Worm (Caenorhabditis elegans): ENCODE data around the gene B0336.13.

- no peak for TF ChIP-seq klf-2 (GFP tag; conservative IDR thresholded peaks at IDR 0.05)
- TF ChIP-seq ref-1 (GFP tag; conservative IDR thresholded peaks at IDR 0.05): no peak
- no peak for TF ChIP-seq med-1 (GFP tag; optimal IDR thresholded peaks at IDR 0.05; ENCODE audit: insufficient read depth)
These were observed 36.2 kb downstream of the B0336.13 start for ce11 chrIII:5730041-5730440.
